Worm (Caenorhabditis elegans) whole organism, L2 larva: Measurements from ENCODE around the gene srx-88.

Experiments used
- C34F6.9 ChIP-seq: fragments of 150-350 bp; optimal IDR thresholded peaks from 2 replicates; lab custom pipeline; 2014; ENCODE audit warnings: missing biosample characterization, missing genetic modification characterization
- F13H6.1 ChIP-seq: sonication (generic microtip); optimal IDR thresholded peaks from 2 replicates; lab custom pipeline; 2016; ENCODE audit warnings: missing genetic modification characterization, missing compliant biosample characterization
- ZK546.5 ChIP-seq: sonication (generic microtip); optimal IDR thresholded peaks from 2 replicates; lab custom pipeline; 2017; ENCODE audit warnings: missing biosample characterization, missing genetic modification characterization
- alr-1 ChIP-seq: fragments of 150-350 bp; optimal IDR thresholded peaks from 2 replicates; lab custom pipeline; 2014; ENCODE audit warnings: missing biosample characterization, missing genetic modification characterization
- aly-2 ChIP-seq: fragments of 150-350 bp; optimal IDR thresholded peaks from 2 replicates; lab custom pipeline; 2014; ENCODE audit warnings: missing biosample characterization, missing genetic modification characterization
- ama-1 ChIP-seq: fragments of 150-350 bp; optimal IDR thresholded peaks from 2 replicates; lab custom pipeline; 2018; ENCODE audit warnings: inconsistent platforms
- blmp-1 ChIP-seq: sonication (generic microtip); optimal IDR thresholded peaks from 2 replicates; lab custom pipeline; 2017; ENCODE audit warnings: missing genetic modification characterization, mild to moderate bottlenecking, missing compliant biosample characterization, antibody characterized with exemption, moderate library complexity; ENCODE audit not compliant: insufficient read depth
- ceh-16 ChIP-seq: fragments of 150-350 bp; optimal IDR thresholded peaks from 2 replicates; lab custom pipeline; 2014; ENCODE audit warnings: missing biosample characterization, missing genetic modification characterization
- crh-2 ChIP-seq: sonication (generic microtip); optimal IDR thresholded peaks from 2 replicates; lab custom pipeline; 2017; ENCODE audit warnings: missing biosample characterization, missing genetic modification characterization
- dmd-4 ChIP-seq: sonication (generic microtip); optimal IDR thresholded peaks from 2 replicates; lab custom pipeline; 2017; ENCODE audit warnings: missing biosample characterization, missing genetic modification characterization
- egl-27 ChIP-seq: sonication (generic microtip); optimal IDR thresholded peaks from 3 replicates; lab custom pipeline; 2017; ENCODE audit warnings: missing biosample characterization, missing genetic modification reagents, missing genetic modification characterization
- fos-1 ChIP-seq: fragments of 150-350 bp; optimal IDR thresholded peaks from 2 replicates; lab custom pipeline; 2014; ENCODE audit warnings: missing biosample characterization, missing genetic modification characterization
- gmeb-1 ChIP-seq: fragments of 150-350 bp; optimal IDR thresholded peaks from 2 replicates; lab custom pipeline; 2014; ENCODE audit warnings: missing biosample characterization, missing genetic modification characterization
- lin-11 ChIP-seq: fragments of 150-350 bp; sonication (generic microtip); optimal IDR thresholded peaks from 2 replicates; lab custom pipeline; 2014; ENCODE audit warnings: missing biosample characterization, missing genetic modification characterization, inconsistent platforms, mixed read lengths
- lsy-2 ChIP-seq, 2 experiments: fragments of 150-350 bp in 1 of 2; sonication (generic microtip) in 1 of 2; optimal IDR thresholded peaks; 2 replicates each; lab custom pipeline; 2014 to 2017; ENCODE audit warnings: missing biosample characterization in 2 of 2, missing genetic modification characterization in 2 of 2
- mab-5 ChIP-seq: fragments of 150-350 bp; optimal IDR thresholded peaks from 2 replicates; lab custom pipeline; 2014; ENCODE audit warnings: missing biosample characterization, missing genetic modification characterization
- mdl-1 ChIP-seq, 2 experiments: fragments of 150-350 bp in 1 of 2; sonication (generic microtip) in 1 of 2; optimal IDR thresholded peaks; 2 replicates each; lab custom pipeline; 2017; ENCODE audit warnings: missing biosample characterization in 2 of 2, missing genetic modification characterization in 2 of 2
- nhr-12 ChIP-seq: fragments of 150-350 bp; optimal IDR thresholded peaks from 2 replicates; lab custom pipeline; 2014; ENCODE audit warnings: missing biosample characterization, missing genetic modification characterization
- nhr-129 ChIP-seq: fragments of 150-350 bp; optimal IDR thresholded peaks from 2 replicates; lab custom pipeline; 2014; ENCODE audit warnings: missing biosample characterization, missing genetic modification characterization
- nhr-21 ChIP-seq: fragments of 150-350 bp; optimal IDR thresholded peaks from 2 replicates; lab custom pipeline; 2014; ENCODE audit warnings: missing biosample characterization, missing genetic modification characterization
- nhr-23 ChIP-seq: fragments of 150-350 bp; optimal IDR thresholded peaks from 2 replicates; lab custom pipeline; 2014; ENCODE audit warnings: missing biosample characterization, missing genetic modification reagents, missing genetic modification characterization
- nhr-237 ChIP-seq: fragments of 150-350 bp; optimal IDR thresholded peaks from 2 replicates; lab custom pipeline; 2014; ENCODE audit warnings: missing biosample characterization, missing genetic modification characterization
- nhr-25 ChIP-seq: fragments of 150-350 bp; sonication (generic microtip); optimal IDR thresholded peaks from 3 replicates; lab custom pipeline; 2014; ENCODE audit warnings: missing biosample characterization, missing genetic modification characterization
- nhr-6 ChIP-seq: fragments of 150-350 bp; optimal IDR thresholded peaks from 2 replicates; lab custom pipeline; 2014; ENCODE audit warnings: missing biosample characterization, missing genetic modification characterization
- nhr-77 ChIP-seq: fragments of 150-350 bp; optimal IDR thresholded peaks from 2 replicates; lab custom pipeline; 2014; ENCODE audit warnings: missing biosample characterization, missing genetic modification characterization
- peb-1 ChIP-seq: fragments of 150-350 bp; optimal IDR thresholded peaks from 2 replicates; lab custom pipeline; 2014; ENCODE audit warnings: missing biosample characterization, missing genetic modification characterization
- sem-4 ChIP-seq: fragments of 150-350 bp; optimal IDR thresholded peaks from 2 replicates; lab custom pipeline; 2014; ENCODE audit warnings: missing biosample characterization, missing genetic modification reagents, missing genetic modification characterization
- sma-3 ChIP-seq: sonication (generic microtip); optimal IDR thresholded peaks from 2 replicates; lab custom pipeline; 2016; ENCODE audit warnings: missing genetic modification reagents, missing genetic modification characterization, missing compliant biosample characterization
- sma-9 ChIP-seq, 2 experiments: fragments of 150-350 bp in 1 of 2; sonication (generic microtip) in 1 of 2; optimal IDR thresholded peaks; 2 replicates each; lab custom pipeline; 2014 to 2016; ENCODE audit warnings: missing genetic modification characterization in 2 of 2, mild to moderate bottlenecking in 1 of 2, missing biosample characterization in 1 of 2, missing compliant biosample characterization in 1 of 2, missing genetic modification reagents in 1 of 2, moderate library complexity in 1 of 2
- snpc-4 ChIP-seq: fragments of 150-350 bp; optimal IDR thresholded peaks from 2 replicates; lab custom pipeline; 2014; ENCODE audit warnings: missing biosample characterization, missing genetic modification characterization
- unc-39 ChIP-seq: fragments of 150-350 bp; optimal IDR thresholded peaks from 2 replicates; lab custom pipeline; 2014; ENCODE audit warnings: missing biosample characterization, missing genetic modification characterization
- unc-62 ChIP-seq: fragments of 150-350 bp; optimal IDR thresholded peaks from 2 replicates; lab custom pipeline; 2014; ENCODE audit warnings: missing biosample characterization, missing genetic modification reagents, missing genetic modification characterization
- ztf-11 ChIP-seq: sonication (generic microtip); optimal IDR thresholded peaks from 2 replicates; lab custom pipeline; 2017; ENCODE audit warnings: missing biosample characterization, missing genetic modification characterization
- ztf-4 ChIP-seq: fragments of 150-350 bp; optimal IDR thresholded peaks from 2 replicates; lab custom pipeline; 2014; ENCODE audit warnings: missing biosample characterization, missing genetic modification characterization

srx-88 gene

ce11 chrV:11583212-11583611 lies at the start of gene srx-88:
Gene srx-88, plus strand, starts transcription at chrV:11583512.
- TF ChIP-seq unc-39 (tag; lab: Kevin White, UChicago) = no peak
- no peak for TF ChIP-seq nhr-77 (tag; lab: Kevin White, UChicago)
- no peak for TF ChIP-seq F13H6.1 (tag; lab: Kevin White, UChicago)
- no peak for TF ChIP-seq blmp-1 (tag; lab: Kevin White, UChicago)
- TF ChIP-seq snpc-4 (tag; lab: Kevin White, UChicago) = no peak
- TF ChIP-seq lin-11 (tag; lab: Kevin White, UChicago) = no peak
- TF ChIP-seq ztf-11 = no peak
- no peak for TF ChIP-seq mdl-1 (tag; optimal IDR thresholded peaks at IDR 0.05; lab: Kevin White, UChicago)

DNA sequence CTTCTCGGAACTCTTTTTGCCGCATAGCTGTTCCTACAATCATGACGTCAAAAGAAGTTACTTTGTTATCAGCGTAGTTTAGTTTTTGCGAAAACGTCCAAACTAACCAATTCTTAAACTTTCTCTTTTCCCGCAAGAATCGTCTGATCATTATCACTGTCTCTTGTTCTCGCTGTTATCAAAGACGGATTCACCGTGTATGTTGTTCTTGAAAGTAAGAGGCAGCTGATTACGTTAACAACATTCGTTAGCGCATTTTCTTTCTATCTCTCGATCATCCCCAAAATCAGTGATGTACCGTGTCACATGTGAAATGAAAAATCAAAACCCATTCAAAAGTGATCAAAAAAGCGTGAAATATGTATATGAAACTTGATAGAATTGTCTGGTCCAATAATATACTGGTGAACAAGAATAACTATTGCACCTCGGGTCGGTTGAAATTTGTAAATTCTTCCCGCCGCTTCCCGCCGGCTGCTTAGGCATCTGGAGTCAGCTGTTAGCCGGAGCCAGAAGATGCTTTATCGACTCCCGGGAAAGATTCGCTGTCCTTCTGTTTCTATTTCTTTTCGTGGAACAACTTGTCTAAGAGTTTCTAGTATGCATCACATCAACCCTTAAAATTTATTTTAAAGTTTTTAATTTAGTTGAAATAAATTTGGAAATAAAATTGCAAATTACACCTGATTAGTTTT lies 48.7 kb upstream of the srx-88 start:
- TF ChIP-seq F13H6.1 (tag; lab: Kevin White, UChicago) (peak; percentile 7), ama-1 (no peak), unc-62 (no peak), gmeb-1 (tag; lab: Kevin White, UChicago) (peak; percentile 65), blmp-1 (tag; lab: Kevin White, UChicago) (peak; percentile 96), nhr-129 (tag; lab: Kevin White, UChicago) (peak; percentile 58), sma-3 (GFP tag; lab: Kevin White, UChicago) (peak; percentile 43), egl-27 (tag; lab: Kevin White, UChicago) (peak; percentile 19), crh-2 (tag; lab: Kevin White, UChicago) (peak; percentile 60), nhr-21 (peak; percentile 56), sma-9 (GFP tag; optimal IDR thresholded peaks at IDR 0.05; lab: Kevin White, UChicago) (peak; percentile 87), sma-9 (tag; optimal IDR thresholded peaks at IDR 0.05; lab: Kevin White, UChicago) (no peak), ceh-16 (tag; lab: Kevin White, UChicago) (no peak), C34F6.9 (tag; lab: Kevin White, UChicago) (no peak), fos-1 (tag; lab: Kevin White, UChicago) (peak; percentile 93), snpc-4 (tag; lab: Kevin White, UChicago) (no peak), nhr-25 (peak; percentile 50), nhr-6 (tag; lab: Kevin White, UChicago) (no peak), peb-1 (tag; lab: Kevin White, UChicago) (no peak), lsy-2 (tag; optimal IDR thresholded peaks at IDR 0.05; lab: Kevin White, UChicago) (peak in 1 of 2 experiments; percentile 29)

DNA sequence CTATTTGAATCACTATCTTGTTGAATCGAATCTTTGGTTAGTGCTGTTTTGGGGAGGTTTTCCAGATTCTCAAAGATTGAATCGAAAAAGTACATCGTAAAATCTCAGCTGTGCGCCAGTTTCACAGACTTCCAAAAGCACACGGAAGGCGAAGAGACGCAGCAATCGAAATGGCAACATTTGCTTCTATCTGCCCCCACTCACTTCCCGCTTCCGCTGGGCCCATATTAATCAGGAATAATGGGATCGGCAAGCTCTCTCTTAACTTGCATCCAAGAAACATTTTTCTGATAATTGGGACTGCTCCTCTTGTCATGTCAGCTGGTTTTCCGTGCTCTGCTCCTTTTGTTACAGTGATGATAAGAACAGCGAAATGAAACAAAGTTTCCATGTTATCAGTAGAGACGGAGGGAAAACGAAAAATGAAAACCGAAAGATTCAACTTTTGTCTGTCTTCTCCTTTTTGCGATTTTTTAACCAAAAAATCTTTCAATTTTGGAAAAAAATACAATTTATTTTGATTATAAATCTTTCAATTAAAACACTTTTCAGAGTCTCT lies 47.7 kb upstream of the srx-88 start:
- TF ChIP-seq ZK546.5 (tag; lab: Kevin White, UChicago) = no peak
- TF ChIP-seq fos-1 (tag; lab: Kevin White, UChicago) = peak; percentile 70
- TF ChIP-seq C34F6.9 (tag; lab: Kevin White, UChicago) = peak; percentile 26
- TF ChIP-seq dmd-4 (tag; lab: Kevin White, UChicago) = no peak
- TF ChIP-seq nhr-129 (tag; lab: Kevin White, UChicago) = peak; percentile 38
- TF ChIP-seq F13H6.1 (tag; lab: Kevin White, UChicago) = peak; percentile 64
- TF ChIP-seq alr-1 (tag; lab: Kevin White, UChicago) = no peak
- TF ChIP-seq crh-2 (tag; lab: Kevin White, UChicago) = peak; percentile 60
- TF ChIP-seq mab-5 (tag; lab: Kevin White, UChicago) = peak; percentile 19
- TF ChIP-seq sma-9 (GFP tag; optimal IDR thresholded peaks at IDR 0.05; lab: Kevin White, UChicago) = peak; percentile 68
- TF ChIP-seq sma-9 (tag; optimal IDR thresholded peaks at IDR 0.05; lab: Kevin White, UChicago) = no peak
- no peak for TF ChIP-seq aly-2
- peak in 1 of 2 experiments; percentile 27 for TF ChIP-seq lsy-2 (tag; optimal IDR thresholded peaks at IDR 0.05; lab: Kevin White, UChicago)
- TF ChIP-seq sem-4 = peak; percentile 16
- no peak for TF ChIP-seq ztf-11

- TF ChIP-seq C34F6.9 (tag; lab: Kevin White, UChicago) = peak; percentile 14
- no peak for TF ChIP-seq nhr-237 (tag; lab: Kevin White, UChicago)
- no peak for TF ChIP-seq nhr-23
- no peak for TF ChIP-seq nhr-12 (tag; lab: Kevin White, UChicago)
- no peak for TF ChIP-seq aly-2
- TF ChIP-seq ztf-4 (tag; lab: Kevin White, UChicago) = no peak
These were observed 46.6 kb upstream of the srx-88 start for ce11 chrV:11536667-11537066.
